Worm (Caenorhabditis elegans) whole organism, mixed stage, embryonic: Measurements from ENCODE around the gene let-765.

Experiments used
- ces-1 ChIP-seq: fragments of 150-350 bp; optimal IDR thresholded peaks from 2 replicates; lab custom pipeline; 2014; ENCODE audit warnings: missing biosample characterization, missing genetic modification reagents, missing genetic modification characterization
- elt-1 ChIP-seq: sonication (generic microtip); optimal IDR thresholded peaks from 2 replicates; lab custom pipeline; 2017; ENCODE audit warnings: missing genetic modification characterization, mild to moderate bottlenecking, missing compliant biosample characterization, antibody characterized with exemption, moderate library complexity, borderline replicate concordance; ENCODE audit not compliant: insufficient read depth
- elt-3 ChIP-seq: fragments of 150-350 bp; optimal IDR thresholded peaks from 2 replicates; lab custom pipeline; 2014; ENCODE audit warnings: missing biosample characterization, missing genetic modification characterization
- lin-13 ChIP-seq: fragments of 150-350 bp; optimal IDR thresholded peaks from 2 replicates; lab custom pipeline; 2014; ENCODE audit warnings: missing biosample characterization, missing genetic modification characterization
- nhr-12 ChIP-seq: fragments of 150-350 bp; optimal IDR thresholded peaks from 2 replicates; lab custom pipeline; 2014; ENCODE audit warnings: missing biosample characterization, missing genetic modification characterization
- nhr-237 ChIP-seq: fragments of 150-350 bp; optimal IDR thresholded peaks from 2 replicates; lab custom pipeline; 2014; ENCODE audit warnings: missing biosample characterization, missing genetic modification characterization
- nhr-28 ChIP-seq: fragments of 150-350 bp; optimal IDR thresholded peaks from 2 replicates; lab custom pipeline; 2014; ENCODE audit warnings: missing biosample characterization, missing genetic modification characterization
- nhr-76 ChIP-seq: sonication (generic microtip); optimal IDR thresholded peaks from 2 replicates; lab custom pipeline; 2017; ENCODE audit warnings: missing biosample characterization, missing genetic modification characterization
- snpc-4 ChIP-seq: fragments of 150-350 bp; optimal IDR thresholded peaks from 2 replicates; lab custom pipeline; 2014; ENCODE audit warnings: missing biosample characterization, missing genetic modification characterization
- sptf-1 ChIP-seq: sonication (generic microtip); optimal IDR thresholded peaks from 2 replicates; lab custom pipeline; 2017; ENCODE audit warnings: mild to moderate bottlenecking, missing genetic modification characterization, moderate library complexity, missing compliant biosample characterization
- unc-39 ChIP-seq: fragments of 150-350 bp; optimal IDR thresholded peaks from 2 replicates; lab custom pipeline; 2014; ENCODE audit warnings: missing biosample characterization, missing genetic modification characterization

DNA sequence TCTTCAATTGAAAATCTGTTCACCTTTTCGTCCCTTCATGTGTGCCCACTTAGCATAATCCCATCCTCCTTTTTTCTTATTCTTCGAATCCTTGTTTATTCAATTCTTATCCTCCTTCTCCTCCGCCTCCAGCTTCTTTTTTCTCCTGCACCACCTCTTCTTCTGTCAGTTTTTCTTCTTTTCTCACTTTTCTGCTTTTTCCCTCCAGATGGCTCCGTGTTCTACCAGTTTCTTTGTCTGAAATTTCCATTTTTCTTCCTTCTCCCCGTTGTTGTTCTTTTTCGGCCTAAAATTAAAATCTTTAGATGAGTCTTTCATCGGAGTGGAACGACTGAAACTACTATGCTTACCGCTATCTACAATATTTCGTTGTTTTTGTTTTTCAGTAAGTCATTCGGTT is 19.4 kb downstream of the let-765 start, which contains the start of gene acr-21:
- TF ChIP-seq sptf-1 (tag; lab: Kevin White, UChicago) (no peak), snpc-4 (tag; lab: Kevin White, UChicago) (no peak), nhr-76 (no peak), nhr-12 (tag; lab: Kevin White, UChicago) (no peak), ces-1 (GFP tag; lab: Kevin White, UChicago) (no peak), unc-39 (tag; lab: Kevin White, UChicago) (no peak), lin-13 (no peak), nhr-237 (tag; lab: Kevin White, UChicago) (no peak), elt-1 (tag; lab: Kevin White, UChicago) (no peak), nhr-28 (tag; lab: Kevin White, UChicago) (no peak), elt-3 (tag; lab: Kevin White, UChicago) (no peak)
